Fruit fly (Drosophila melanogaster) S2 (cell line): ENCODE data around the gene CG18178.

Experiments
- CG8478 ChIP-seq: fragments of >200 bp; optimal IDR thresholded peaks from 2 replicates; lab custom pipeline; 2018
- CTCF ChIP-seq, 2 experiments: fragments of >200 bp; optimal IDR thresholded peaks; 2 replicates each; lab custom pipeline; 2018

DNA sequence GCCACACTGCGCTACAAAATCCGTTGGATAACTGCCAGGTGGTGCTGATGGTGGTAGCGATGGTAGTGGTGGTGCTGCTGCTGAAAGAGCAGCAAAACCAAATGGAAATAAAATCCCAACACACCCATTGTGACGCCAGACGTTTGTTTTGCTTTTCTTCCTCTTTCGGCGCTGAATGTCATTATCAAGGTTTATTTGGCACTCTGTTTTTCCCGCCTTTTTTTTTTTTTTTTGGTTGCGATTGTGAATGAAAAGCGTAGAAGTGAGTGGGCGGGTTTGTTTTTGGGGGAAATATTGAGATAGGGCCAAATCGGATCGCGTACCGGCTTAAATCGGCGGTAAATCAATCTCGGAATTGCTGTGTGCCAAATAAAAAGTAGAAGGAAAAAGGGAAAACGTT lies 41.7 kb downstream of the CG18178 start:
- TF ChIP-seq CG8478 (lab: Kevin White, UChicago) (no peak), CTCF (optimal IDR thresholded peaks at IDR 0.05; lab: Kevin White, UChicago) (no peak)
